Fruit fly (Drosophila melanogaster) Kc167 (cell line): ENCODE data around the gene CG31075.

Source experiments
- Sin3A ChIP-seq: fragments of >200 bp; optimal IDR thresholded peaks from 2 replicates; lab custom pipeline; 2018; ENCODE audit warnings: missing external identifiers
- h ChIP-seq: fragments of >200 bp; optimal IDR thresholded peaks from 3 replicates; lab custom pipeline; 2018; ENCODE audit warnings: missing external identifiers
- psq ChIP-seq: fragments of >200 bp; optimal IDR thresholded peaks from 2 replicates; lab custom pipeline; 2017; ENCODE audit warnings: missing external identifiers
- ttk ChIP-seq: sonication (Bioruptor generic); optimal IDR thresholded peaks from 2 replicates; lab custom pipeline; 2017; ENCODE audit warnings: missing external identifiers

- TF ChIP-seq psq (lab: Kevin White, UChicago) (no peak), ttk (no peak), Sin3A (lab: Kevin White, UChicago) (no peak), h (lab: Kevin White, UChicago) (no peak)
These were observed 8.0 kb downstream of the CG31075 start for dm6 chr3R:26980282-26980691.
